Worm (Caenorhabditis elegans) whole organism, young adult: ENCODE measurements around the gene mdf-1.

ENCODE experiments used
- B0261.1 ChIP-seq: sonication (generic microtip); optimal IDR thresholded peaks from 2 replicates; lab custom pipeline; 2016; ENCODE audit warnings: mild to moderate bottlenecking, missing genetic modification characterization, moderate library complexity, missing compliant biosample characterization
- C17E4.6 ChIP-seq: fragments of 200-800 bp; sonication (Bioruptor generic); IDR thresholded peaks from 2 replicates; pipeline ENCODE4 v1.3.6; 2022; ENCODE audit warnings: missing genetic modification reagents, missing genetic modification characterization, missing compliant biosample characterization
- D2030.7 ChIP-seq: fragments of 200-800 bp; sonication (Bioruptor generic); IDR thresholded peaks from 2 replicates; pipeline ENCODE4 v1.3.6; 2022; ENCODE audit warnings: missing genetic modification reagents, missing genetic modification characterization, missing compliant biosample characterization
- F10E7.11 ChIP-seq: sonication (generic microtip); optimal IDR thresholded peaks from 2 replicates; lab custom pipeline; 2017; ENCODE audit warnings: mild to moderate bottlenecking, missing genetic modification characterization, moderate library complexity, missing compliant biosample characterization
- F23B12.7 ChIP-seq: sonication (generic microtip); optimal IDR thresholded peaks from 2 replicates; lab custom pipeline; 2017; ENCODE audit warnings: missing genetic modification characterization, mild to moderate bottlenecking, missing compliant biosample characterization, antibody characterized with exemption, moderate library complexity; ENCODE audit not compliant: insufficient read depth
- F39B2.1 ChIP-seq: fragments of 200-800 bp; sonication (Bioruptor generic); IDR thresholded peaks from 2 replicates; pipeline ENCODE4 v1.3.6; 2022; ENCODE audit warnings: missing genetic modification reagents, missing genetic modification characterization, missing compliant biosample characterization
- F49E8.2 ChIP-seq: sonication (generic microtip); optimal IDR thresholded peaks from 3 replicates; lab custom pipeline; 2017; ENCODE audit warnings: missing genetic modification characterization, mild to moderate bottlenecking, missing compliant biosample characterization, antibody characterized with exemption, moderate library complexity; ENCODE audit not compliant: insufficient read depth
- F52B5.7 ChIP-seq: sonication (generic microtip); optimal IDR thresholded peaks from 2 replicates; lab custom pipeline; 2016; ENCODE audit warnings: mild to moderate bottlenecking, missing genetic modification characterization, missing compliant biosample characterization
- T07F8.4 ChIP-seq: sonication (generic microtip); optimal IDR thresholded peaks from 2 replicates; lab custom pipeline; 2016; ENCODE audit warnings: mild to moderate bottlenecking, missing genetic modification characterization, moderate library complexity, missing compliant biosample characterization
- Y95B8A.8 ChIP-seq: fragments of 200-800 bp; sonication (Bioruptor generic); IDR thresholded peaks from 2 replicates; pipeline ENCODE4 v1.3.6; 2022; ENCODE audit warnings: missing genetic modification reagents, missing genetic modification characterization, missing compliant biosample characterization
- attf-3 ChIP-seq: fragments of 200-800 bp; sonication (Bioruptor generic); conservative IDR thresholded peaks from 2 replicates; pipeline ENCODE4 v1.3.6; 2022; ENCODE audit warnings: missing genetic modification reagents, missing genetic modification characterization, missing compliant biosample characterization
- attf-6 ChIP-seq: fragments of 200-800 bp; sonication (Bioruptor generic); IDR thresholded peaks from 2 replicates; pipeline ENCODE4 v1.3.6; 2022; ENCODE audit warnings: missing genetic modification reagents, missing genetic modification characterization, missing compliant biosample characterization
- ceh-58 ChIP-seq: fragments of 200-800 bp; sonication (Bioruptor generic); IDR thresholded peaks from 2 replicates; pipeline ENCODE4 v1.3.6; 2022; ENCODE audit warnings: missing genetic modification characterization, missing compliant biosample characterization
- ceh-79 ChIP-seq: sonication (generic microtip); optimal IDR thresholded peaks from 2 replicates; lab custom pipeline; 2017; ENCODE audit warnings: mild to moderate bottlenecking, missing genetic modification characterization, missing compliant biosample characterization
- ceh-91 ChIP-seq: fragments of 200-800 bp; sonication (Bioruptor generic); IDR thresholded peaks from 2 replicates; pipeline ENCODE4 v1.3.6; 2022; ENCODE audit warnings: missing genetic modification reagents, missing genetic modification characterization, missing compliant biosample characterization
- dox-1 ChIP-seq: fragments of 200-800 bp; sonication (Bioruptor generic); IDR thresholded peaks from 2 replicates; pipeline ENCODE4 v1.3.6; 2022; ENCODE audit warnings: missing genetic modification reagents, missing genetic modification characterization, missing compliant biosample characterization
- dpl-1 ChIP-seq: fragments of 150-350 bp; optimal IDR thresholded peaks from 2 replicates; lab custom pipeline; 2014; ENCODE audit warnings: missing biosample characterization, missing genetic modification reagents, missing genetic modification characterization
- efl-1 ChIP-seq: fragments of 150-350 bp; optimal IDR thresholded peaks from 2 replicates; lab custom pipeline; 2014; ENCODE audit warnings: missing biosample characterization, missing genetic modification reagents, missing genetic modification characterization
- ekl-4 ChIP-seq: fragments of 200-800 bp; sonication (Bioruptor generic); IDR thresholded peaks from 2 replicates; pipeline ENCODE4 v1.3.6; 2022; ENCODE audit warnings: missing genetic modification reagents, missing genetic modification characterization, missing compliant biosample characterization
- ets-4 ChIP-seq: fragments of 200-800 bp; sonication (Bioruptor generic); optimal IDR thresholded peaks from 2 replicates; lab custom pipeline; 2018; ENCODE audit warnings: mild to moderate bottlenecking, missing genetic modification characterization, missing compliant biosample characterization
- him-1 ChIP-seq: sonication (generic microtip); optimal IDR thresholded peaks from 2 replicates; lab custom pipeline; 2016; ENCODE audit warnings: missing genotype, missing genetic modification reagents, missing genetic modification characterization, missing compliant biosample characterization
- hmg-1.2 ChIP-seq: fragments of 200-800 bp; sonication (Bioruptor generic); IDR thresholded peaks from 2 replicates; pipeline ENCODE4 v1.3.6; 2022; ENCODE audit warnings: missing genetic modification reagents, missing genetic modification characterization, missing compliant biosample characterization
- hmg-20 ChIP-seq: fragments of 200-800 bp; sonication (Bioruptor generic); IDR thresholded peaks from 2 replicates; pipeline ENCODE4 v1.3.6; 2022; ENCODE audit warnings: missing genetic modification reagents, missing genetic modification characterization, missing compliant biosample characterization
- lir-1 ChIP-seq: fragments of 200-800 bp; sonication (Bioruptor generic); conservative IDR thresholded peaks from 2 replicates; pipeline ENCODE4 v1.3.6; 2022; ENCODE audit warnings: missing genetic modification reagents, missing genetic modification characterization, missing compliant biosample characterization
- lsl-1 ChIP-seq: fragments of 200-800 bp; sonication (Bioruptor generic); optimal IDR thresholded peaks from 2 replicates; lab custom pipeline; 2018; ENCODE audit warnings: mild to moderate bottlenecking, missing genetic modification characterization, moderate library complexity, missing compliant biosample characterization
- lsy-27 ChIP-seq: sonication (generic microtip); optimal IDR thresholded peaks from 2 replicates; lab custom pipeline; 2017; ENCODE audit warnings: missing genetic modification characterization, mild to moderate bottlenecking, missing compliant biosample characterization, antibody characterized with exemption, missing genotype, borderline replicate concordance; ENCODE audit not compliant: insufficient read depth
- madf-10 ChIP-seq: sonication (generic microtip); optimal IDR thresholded peaks from 2 replicates; lab custom pipeline; 2016; ENCODE audit warnings: mild to moderate bottlenecking, missing genetic modification characterization, missing compliant biosample characterization
- madf-8 ChIP-seq: fragments of 200-800 bp; sonication (Bioruptor generic); conservative IDR thresholded peaks from 2 replicates; pipeline ENCODE4 v1.3.6; 2022; ENCODE audit warnings: missing genetic modification reagents, missing genetic modification characterization, missing compliant biosample characterization
- mcd-1 ChIP-seq: fragments of 200-800 bp; sonication (Bioruptor generic); IDR thresholded peaks from 2 replicates; pipeline ENCODE4 v1.3.6; 2022; ENCODE audit warnings: missing genetic modification reagents, missing genetic modification characterization, missing compliant biosample characterization
- nfya-1 ChIP-seq: sonication (generic microtip); optimal IDR thresholded peaks from 2 replicates; lab custom pipeline; 2017; ENCODE audit warnings: antibody characterized with exemption, missing compliant biosample characterization, missing genetic modification characterization, borderline replicate concordance; ENCODE audit not compliant: insufficient read depth
- nfya-2 ChIP-seq: fragments of 200-800 bp; sonication (Bioruptor generic); IDR thresholded peaks from 2 replicates; pipeline ENCODE4 v1.3.6; 2022; ENCODE audit warnings: missing genetic modification reagents, missing genetic modification characterization, missing compliant biosample characterization
- nhr-27 ChIP-seq: fragments of 200-800 bp; sonication (Bioruptor generic); optimal IDR thresholded peaks from 2 replicates; lab custom pipeline; 2018; ENCODE audit warnings: mild to moderate bottlenecking, missing genetic modification characterization, moderate library complexity, missing compliant biosample characterization
- nhr-80 ChIP-seq: sonication (generic microtip); optimal IDR thresholded peaks from 2 replicates; lab custom pipeline; 2016; ENCODE audit warnings: missing genetic modification characterization, missing compliant biosample characterization
- pbrm-1 ChIP-seq: fragments of 200-800 bp; sonication (Bioruptor generic); IDR thresholded peaks from 2 replicates; pipeline ENCODE4 v1.3.6; 2022; ENCODE audit warnings: missing genetic modification reagents, missing genetic modification characterization, missing compliant biosample characterization
- rcor-1 ChIP-seq: fragments of 200-800 bp; sonication (Bioruptor generic); IDR thresholded peaks from 2 replicates; pipeline ENCODE4 v1.3.6; 2022; ENCODE audit warnings: missing genetic modification reagents, missing genetic modification characterization, missing compliant biosample characterization
- rec-8 ChIP-seq, 2 experiments: sonication (generic microtip); optimal IDR thresholded peaks; 2 replicates each; lab custom pipeline; 2016; ENCODE audit warnings: mild to moderate bottlenecking in 2 of 2, missing genetic modification characterization in 2 of 2, missing genetic modification reagents in 2 of 2, missing genotype in 2 of 2, missing biosample characterization in 1 of 2, missing compliant biosample characterization in 1 of 2, moderate library complexity in 1 of 2
- rpc-1 ChIP-seq, 2 experiments: fragments of 150-350 bp in 1 of 2; sonication (generic microtip) in 1 of 2; optimal IDR thresholded peaks; 2 replicates each; lab custom pipeline; 2014 to 2018; ENCODE audit warnings: missing biosample characterization in 1 of 2, missing genetic modification characterization in 1 of 2, missing genetic modification reagents in 1 of 2, missing genotype in 1 of 2
- snpc-1.3 ChIP-seq: sonication (generic microtip); optimal IDR thresholded peaks from 2 replicates; lab custom pipeline; 2017; ENCODE audit warnings: missing genetic modification characterization, mild to moderate bottlenecking, missing compliant biosample characterization, antibody characterized with exemption, moderate library complexity, missing genotype, missing genetic modification reagents; ENCODE audit not compliant: insufficient read depth
- snpc-3.4 ChIP-seq: sonication (generic microtip); optimal IDR thresholded peaks from 2 replicates; lab custom pipeline; 2017; ENCODE audit warnings: missing genetic modification characterization, mild to moderate bottlenecking, missing compliant biosample characterization, antibody characterized with exemption, moderate library complexity, missing genotype, missing genetic modification reagents
- snpc-4 ChIP-seq, 5 experiments: fragments of 150-350 bp in 1 of 5; sonication (generic microtip) in 4 of 5; optimal IDR thresholded peaks; 2 replicates each; lab custom pipeline; 2014 to 2018; ENCODE audit warnings: missing genetic modification characterization in 5 of 5, missing biosample characterization in 3 of 5, antibody characterized with exemption in 2 of 5, mild to moderate bottlenecking in 2 of 5, missing compliant biosample characterization in 2 of 5, missing genotype in 2 of 5, moderate library complexity in 2 of 5, missing genetic modification reagents in 1 of 5
- xnd-1 ChIP-seq: sonication (generic microtip); optimal IDR thresholded peaks from 2 replicates; lab custom pipeline; 2016; ENCODE audit warnings: missing genotype, missing genetic modification reagents, missing genetic modification characterization, missing compliant biosample characterization
- ztf-22 ChIP-seq: fragments of 200-800 bp; sonication (Bioruptor generic); optimal IDR thresholded peaks from 2 replicates; lab custom pipeline; 2018; ENCODE audit warnings: mild to moderate bottlenecking, missing genetic modification characterization, moderate library complexity, missing compliant biosample characterization
- ztf-26 ChIP-seq: sonication (generic microtip); optimal IDR thresholded peaks from 2 replicates; lab custom pipeline; 2017; ENCODE audit warnings: missing genetic modification characterization, missing compliant biosample characterization
- ztf-28 ChIP-seq: fragments of 200-800 bp; sonication (Bioruptor generic); IDR thresholded peaks from 2 replicates; pipeline ENCODE4 v1.3.6; 2022; ENCODE audit warnings: missing genetic modification reagents, missing genetic modification characterization, missing compliant biosample characterization

The mdf-1 gene

DNA sequence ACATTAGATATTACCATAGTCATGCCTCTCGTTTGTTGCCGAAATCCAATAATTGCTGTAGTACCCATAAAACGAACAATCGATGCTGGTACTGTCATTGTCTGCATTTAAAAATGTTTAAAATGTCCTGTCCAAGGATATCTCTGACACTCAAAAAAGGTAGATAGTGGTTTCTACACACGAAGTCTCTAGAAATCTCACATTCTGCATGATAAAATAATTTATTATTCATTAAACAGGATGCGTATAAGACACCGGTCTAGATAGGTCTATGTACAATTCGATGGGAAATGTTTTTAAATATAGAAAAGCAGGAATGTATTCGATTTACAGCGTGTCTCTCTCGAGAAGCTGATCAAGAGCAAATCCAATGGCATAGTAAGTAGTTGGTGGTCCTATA, 4.4 kb downstream of the mdf-1 start, which contains the start of gene C50F4.12:
Gene C50F4.12, minus strand, starts transcription at position 101 of the 400 bp plus-strand sequence.
- no peak for TF ChIP-seq madf-10
- TF ChIP-seq nfya-2 (GFP tag; lab: Robert Waterston, UW): no peak
- TF ChIP-seq nfya-1 (tag; lab: Kevin White, UChicago): no peak
- no peak for TF ChIP-seq ets-4 (GFP tag; lab: Kevin White, UChicago)
- TF ChIP-seq C17E4.6 (GFP tag; lab: Robert Waterston, UW): no peak
- no peak for TF ChIP-seq madf-8 (GFP tag; lab: Robert Waterston, UW)
- TF ChIP-seq mcd-1: no peak
- no peak for TF ChIP-seq ceh-79
- TF ChIP-seq rec-8 (tag; optimal IDR thresholded peaks at IDR 0.05; lab: Kevin White, UChicago): no peak
- TF ChIP-seq, all 124 proteins: peak for 0

DNA sequence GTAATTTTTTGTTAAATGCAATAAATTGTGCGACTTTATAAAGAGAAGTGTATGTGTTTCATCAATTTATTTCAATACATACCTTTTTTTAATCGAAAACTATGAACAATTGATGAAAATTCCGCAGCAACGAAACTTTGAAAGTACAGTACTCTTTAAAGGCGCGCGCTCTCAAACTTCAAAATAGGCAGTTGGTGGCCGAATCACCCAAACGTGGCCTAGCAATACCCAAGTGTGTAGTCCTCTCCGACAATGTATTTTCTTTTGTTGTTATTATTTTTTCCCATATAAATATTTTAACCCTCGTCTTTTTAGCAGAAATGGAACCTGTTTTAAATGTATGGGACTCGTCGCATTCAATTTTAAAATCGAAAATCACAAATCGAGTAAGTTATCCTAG, 7.5 kb downstream of the mdf-1 start, which contains the start of gene C50F4.4:
Gene C50F4.4, plus strand, starts transcription at position 267 of the 400 bp plus-strand sequence.
- TF ChIP-seq C17E4.6 (GFP tag; lab: Robert Waterston, UW): no peak
- no peak for TF ChIP-seq ztf-26
- TF ChIP-seq rpc-1 (optimal IDR thresholded peaks at IDR 0.05; lab: Kevin White, UChicago): no peak
- no peak for TF ChIP-seq rpc-1 (tag; optimal IDR thresholded peaks at IDR 0.05; lab: Kevin White, UChicago)
- no peak for TF ChIP-seq ceh-58
- TF ChIP-seq xnd-1: peak; percentile 26
- TF ChIP-seq B0261.1: no peak
- TF ChIP-seq lsy-27 (tag; lab: Kevin White, UChicago): no peak
- TF ChIP-seq attf-6 (GFP tag; lab: Robert Waterston, UW): peak; percentile 57
- TF ChIP-seq ztf-28 (GFP tag; lab: Robert Waterston, UW): no peak
- peak; percentile 80 for TF ChIP-seq lsl-1 (GFP tag; lab: Kevin White, UChicago)
- TF ChIP-seq F39B2.1: no peak
- TF ChIP-seq nfya-1 (tag; lab: Kevin White, UChicago): no peak
- peak; percentile 50 for TF ChIP-seq him-1 (tag; lab: Kevin White, UChicago)
- no peak for TF ChIP-seq pbrm-1
- TF ChIP-seq rcor-1 (GFP tag; lab: Robert Waterston, UW): peak; percentile 43
- TF ChIP-seq snpc-1.3 (tag; lab: Kevin White, UChicago): no peak
- TF ChIP-seq snpc-4 (GFP tag; optimal IDR thresholded peaks at IDR 0.05; lab: Kevin White, UChicago): no peak
- TF ChIP-seq snpc-4 (tag; optimal IDR thresholded peaks at IDR 0.05; lab: Kevin White, UChicago): peak in 2 of 4 experiments; percentile 3 to 27
- TF ChIP-seq T07F8.4 (tag; lab: Kevin White, UChicago): no peak
- TF ChIP-seq dpl-1: peak; percentile 17
- no peak for TF ChIP-seq attf-3 (GFP tag; lab: Robert Waterston, UW)
- TF ChIP-seq D2030.7 (GFP tag; lab: Robert Waterston, UW): peak; percentile 32; the same call in 1 of the 2 replicates
- no peak for TF ChIP-seq ekl-4 (GFP tag; lab: Robert Waterston, UW)
- TF ChIP-seq efl-1 (GFP tag; lab: Kevin White, UChicago): peak; percentile 50
- no peak for TF ChIP-seq lir-1
- no peak for TF ChIP-seq nhr-80 (tag; lab: Kevin White, UChicago)
- peak; percentile 71 for TF ChIP-seq dox-1 (GFP tag; lab: Robert Waterston, UW)
- no peak for TF ChIP-seq ztf-22 (GFP tag; lab: Kevin White, UChicago)
- no peak for TF ChIP-seq hmg-20 (GFP tag; lab: Robert Waterston, UW)
- TF ChIP-seq hmg-1.2: 0 out of 2 replicates have a peak, but pooled peaks have one; percentile 15
- no peak for TF ChIP-seq Y95B8A.8 (GFP tag; lab: Robert Waterston, UW)
- TF ChIP-seq madf-8 (GFP tag; lab: Robert Waterston, UW): peak; percentile 49
- TF ChIP-seq ceh-91 (GFP tag; lab: Robert Waterston, UW): 0 out of 2 replicates have a peak, but pooled peaks have one; percentile 45
- TF ChIP-seq F52B5.7 (tag; lab: Kevin White, UChicago): no peak
- TF ChIP-seq F23B12.7: no peak
- TF ChIP-seq F49E8.2: peak; percentile 45
- no peak for TF ChIP-seq nhr-27 (tag; lab: Kevin White, UChicago)
- TF ChIP-seq F10E7.11 (tag; lab: Kevin White, UChicago): no peak
- TF ChIP-seq snpc-3.4 (tag; lab: Kevin White, UChicago): peak; percentile 53
